Worm (Caenorhabditis elegans): ENCODE results near the gene ocr-2.

The ocr-2 gene

DNA sequence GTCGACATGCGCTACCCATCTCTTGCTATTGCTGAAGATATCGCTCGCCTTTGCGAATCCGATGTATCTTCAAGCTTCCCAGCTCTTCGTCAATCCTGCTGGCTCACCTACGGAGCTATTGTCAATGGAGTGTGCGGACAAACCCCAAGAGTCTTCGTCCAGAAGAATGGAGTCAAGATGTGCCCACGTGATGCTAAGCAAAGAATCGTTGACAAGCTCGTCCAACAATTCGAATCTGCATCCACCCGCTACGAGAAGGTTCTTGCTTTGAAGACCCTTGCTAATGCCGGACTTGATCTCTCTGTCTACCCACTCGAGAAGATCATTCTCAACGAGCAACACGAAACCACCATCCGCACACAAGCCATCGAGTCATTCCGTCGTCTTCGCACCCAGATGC is 42.8 kb upstream of the ocr-2 start (continued):
- peak; percentile 26 for TF ChIP-seq F22D6.2 (tag; optimal IDR thresholded peaks at IDR 0.05)

DNA sequence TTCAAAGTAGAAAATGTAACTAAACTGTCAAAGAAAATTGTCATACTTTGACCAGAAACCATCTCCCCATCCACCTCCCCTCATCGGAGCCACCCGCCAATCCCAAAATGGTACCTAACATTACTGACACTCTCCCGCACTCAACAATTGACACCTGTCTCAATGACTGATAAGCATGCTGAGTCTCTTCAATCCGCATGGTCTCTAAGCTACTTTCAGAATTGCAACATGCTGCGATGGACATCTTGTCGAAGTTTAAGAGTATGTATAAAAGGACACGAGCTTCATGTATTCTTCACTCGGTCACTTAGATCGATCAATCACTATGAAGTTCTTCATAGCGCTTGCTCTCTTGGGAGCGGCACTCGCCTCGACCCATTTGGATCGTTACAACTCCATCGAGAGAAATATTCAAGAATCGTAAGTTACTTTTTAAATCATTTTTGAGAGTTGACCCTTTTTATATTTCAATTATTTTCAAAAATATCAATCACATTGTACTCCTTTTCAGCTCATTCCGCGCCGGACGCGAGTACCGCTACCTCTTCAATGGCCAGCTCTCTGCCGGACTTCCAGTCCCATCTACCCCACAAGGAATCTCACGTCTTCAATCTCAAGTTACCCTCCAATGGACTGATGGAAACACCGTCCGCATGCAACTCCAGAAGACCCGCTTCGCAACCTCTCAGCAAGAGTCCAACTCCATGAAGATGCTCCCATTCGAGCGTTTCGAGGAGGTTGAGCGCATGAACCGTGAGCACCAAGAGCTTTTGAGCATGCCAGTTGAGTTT is 41.2 kb upstream of the ocr-2 start, which contains the start of gene vit-6:
vit-6 (plus strand) TSS at position 310 of the 791 bp plus-strand sequence.
- TF ChIP-seq madf-10 (tag; optimal IDR thresholded peaks at IDR 0.05) (peak; percentile 39), dpl-1 (GFP tag; optimal IDR thresholded peaks at IDR 0.05) (no peak), fkh-3 (tag; optimal IDR thresholded peaks at IDR 0.05) (peak; percentile 24), nhr-90 (tag; optimal IDR thresholded peaks at IDR 0.05) (no peak), unc-62 (GFP tag; optimal IDR thresholded peaks at IDR 0.05) (peak; percentile 91), Y56A3A.18 (GFP tag; IDR thresholded peaks at IDR 0.05) (peak; percentile 66), Y53G8AR.9 (GFP tag; conservative IDR thresholded peaks at IDR 0.05) (peak; percentile 58; the same call in 1 of the 2 replicates), dpff-1 (tag; optimal IDR thresholded peaks at IDR 0.05) (peak; percentile 45), rpc-1 (optimal IDR thresholded peaks at IDR 0.05) (no peak), rpc-1 (tag; optimal IDR thresholded peaks at IDR 0.05) (no peak), attf-3 (GFP tag; conservative IDR thresholded peaks at IDR 0.05) (no peak), tbp1 (GFP tag; optimal IDR thresholded peaks at IDR 0.05) (peak; percentile 24), ztf-18 (tag; optimal IDR thresholded peaks at IDR 0.05) (no peak), hmg-20 (GFP tag; IDR thresholded peaks at IDR 0.05) (no peak), let-526 (GFP tag; IDR thresholded peaks at IDR 0.05) (0 out of 2 replicates have a peak, but pooled peaks have one; percentile 44), lsl-1 (GFP tag; optimal IDR thresholded peaks at IDR 0.05) (no peak), rec-8 (tag; optimal IDR thresholded peaks at IDR 0.05) (no peak), him-1 (tag; optimal IDR thresholded peaks at IDR 0.05) (no peak), atf-7 (tag; optimal IDR thresholded peaks at IDR 0.05) (peak; percentile 20), attf-6 (GFP tag; IDR thresholded peaks at IDR 0.05) (peak; percentile 30; the same call in 1 of the 2 replicates), tbx-9 (tag; optimal IDR thresholded peaks at IDR 0.05; ENCODE audit: borderline replicate concordance) (no peak), ztf-22 (GFP tag; optimal IDR thresholded peaks at IDR 0.05) (peak; percentile 8), snpc-1.3 (tag; optimal IDR thresholded peaks at IDR 0.05; ENCODE audit: insufficient read depth) (no peak), lir-1 (GFP tag; conservative IDR thresholded peaks at IDR 0.05) (no peak), cebp-2 (GFP tag; IDR thresholded peaks at IDR 0.05) (0 out of 2 replicates have a peak, but pooled peaks have one; percentile 36), snpc-1.1 (tag; optimal IDR thresholded peaks at IDR 0.05; ENCODE audit: insufficient read depth) (no peak), F52B5.7 (tag; optimal IDR thresholded peaks at IDR 0.05) (peak; percentile 63), rcor-1 (GFP tag; IDR thresholded peaks at IDR 0.05) (0 out of 2 replicates have a peak, but pooled peaks have one; percentile 23), ets-4 (GFP tag; optimal IDR thresholded peaks at IDR 0.05) (peak; percentile 6), B0336.3 (GFP tag; IDR thresholded peaks at IDR 0.05) (peak; percentile 63), ekl-4 (GFP tag; IDR thresholded peaks at IDR 0.05) (no peak; the same call in 1 of the 2 replicates), mel-28 (tag; optimal IDR thresholded peaks at IDR 0.05; ENCODE audit: borderline replicate concordance) (no peak), ZK185.1 (tag; optimal IDR thresholded peaks at IDR 0.05; ENCODE audit: poor library complexity, severe bottlenecking) (peak; percentile 30), xnd-1 (tag; optimal IDR thresholded peaks at IDR 0.05) (no peak), cebp-1 (GFP tag; IDR thresholded peaks at IDR 0.05) (no peak), cebp-1 (tag; optimal IDR thresholded peaks at IDR 0.05) (no peak), lag-1 (GFP tag; IDR thresholded peaks at IDR 0.05) (no peak), ztf-28 (GFP tag; IDR thresholded peaks at IDR 0.05) (no peak), tlf-1 (GFP tag; optimal IDR thresholded peaks at IDR 0.05) (no peak), madf-8 (GFP tag; conservative IDR thresholded peaks at IDR 0.05) (no peak), attf-5 (GFP tag; optimal IDR thresholded peaks at IDR 0.05) (no peak), pbrm-1 (GFP tag; IDR thresholded peaks at IDR 0.05) (0 out of 2 replicates have a peak, but pooled peaks have one; percentile 10), akir-1 (GFP tag; optimal IDR thresholded peaks at IDR 0.05) (no peak), nhr-80 (tag; optimal IDR thresholded peaks at IDR 0.05) (peak; percentile 82)

All from whole organism, young adult.